Fruit fly (Drosophila melanogaster) whole organism: ENCODE data around the gene CG9300.

Experiments
- CG8478 ChIP-seq: fragments of >200 bp; optimal IDR thresholded peaks from 2 replicates; lab custom pipeline; 2018; ENCODE audit warnings: inconsistent platforms
- Dll ChIP-seq: fragments of >200 bp; optimal IDR thresholded peaks from 2 replicates; lab custom pipeline; 2017
- EcR ChIP-seq, 2 experiments: fragments of >200 bp; optimal IDR thresholded peaks; 2 replicates each; lab custom pipeline; 2017; ENCODE audit warnings: missing biosample characterization in 2 of 2, missing genetic modification characterization in 2 of 2, missing genetic modification reagents in 2 of 2
- pan ChIP-seq: fragments of >200 bp; optimal IDR thresholded peaks from 2 replicates; lab custom pipeline; 2017
- psq ChIP-seq: fragments of >200 bp; optimal IDR thresholded peaks from 2 replicates; lab custom pipeline; 2017
- usp ChIP-seq: fragments of >200 bp; optimal IDR thresholded peaks from 2 replicates; lab custom pipeline; 2017; ENCODE audit warnings: missing biosample characterization, missing genetic modification characterization, mixed read lengths

Gene CG9300

DNA sequence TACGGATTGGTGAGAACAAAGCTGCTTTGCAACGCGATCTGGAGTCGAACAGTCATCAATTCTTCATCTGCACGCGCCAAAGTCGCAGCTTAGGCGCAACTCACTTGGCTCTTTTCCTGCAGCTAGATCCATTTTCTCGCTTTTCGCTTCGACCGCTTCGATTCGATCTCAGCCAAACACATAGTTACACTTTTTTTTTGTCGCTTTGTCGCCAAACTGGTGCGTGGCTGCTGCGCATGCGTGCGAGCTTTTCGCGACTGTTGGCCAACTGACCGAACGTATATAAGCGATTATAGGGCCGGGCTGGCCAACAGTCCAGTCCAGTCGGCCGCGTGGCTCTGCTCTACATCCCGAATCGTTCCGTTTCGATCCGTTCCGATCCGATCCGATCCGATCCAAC lies 19.8 kb upstream of the CG9300 start, which contains the start of gene Cpr76Bd:
TSS of gene Cpr76Bd (plus strand) at position 301 of the 400 bp plus-strand sequence.
- TF ChIP-seq CG8478 (no peak), psq (lab: Kevin White, UChicago) (no peak), EcR (GFP tag; optimal IDR thresholded peaks at IDR 0.05; lab: Kevin White, UChicago) (no peak), pan (lab: Kevin White, UChicago) (no peak), Dll (lab: Kevin White, UChicago) (no peak), usp (no peak)

DNA sequence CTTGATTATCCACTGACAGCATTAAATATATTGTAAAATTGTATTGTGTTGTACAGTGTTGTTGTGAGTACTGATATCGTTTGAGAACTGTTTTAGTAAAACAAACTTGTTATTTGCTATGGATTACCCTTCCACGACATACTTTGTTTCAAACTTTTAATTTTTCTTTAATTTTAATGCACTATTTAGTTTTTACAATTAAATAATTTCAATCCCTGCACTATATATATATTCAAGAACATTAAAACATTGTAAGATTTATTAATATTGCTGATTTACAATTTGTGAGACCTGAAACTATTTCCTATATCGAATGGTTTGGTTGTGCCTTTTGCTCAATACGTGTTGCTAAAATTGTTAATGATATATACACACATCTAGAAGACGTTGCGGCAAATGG lies 8.1 kb upstream of the CG9300 start, which contains the start of the genes CG46434 and Dred:
TSS of gene CG46434 (minus strand) at position 101 of the 400 bp plus-strand sequence.
TSS of gene Dred (minus strand) at position 101 of the 400 bp plus-strand sequence.
- TF ChIP-seq EcR (GFP tag; optimal IDR thresholded peaks at IDR 0.05; lab: Kevin White, UChicago) (no peak), psq (lab: Kevin White, UChicago) (no peak), CG8478 (no peak), Dll (lab: Kevin White, UChicago) (no peak), usp (no peak), pan (lab: Kevin White, UChicago) (no peak)

DNA sequence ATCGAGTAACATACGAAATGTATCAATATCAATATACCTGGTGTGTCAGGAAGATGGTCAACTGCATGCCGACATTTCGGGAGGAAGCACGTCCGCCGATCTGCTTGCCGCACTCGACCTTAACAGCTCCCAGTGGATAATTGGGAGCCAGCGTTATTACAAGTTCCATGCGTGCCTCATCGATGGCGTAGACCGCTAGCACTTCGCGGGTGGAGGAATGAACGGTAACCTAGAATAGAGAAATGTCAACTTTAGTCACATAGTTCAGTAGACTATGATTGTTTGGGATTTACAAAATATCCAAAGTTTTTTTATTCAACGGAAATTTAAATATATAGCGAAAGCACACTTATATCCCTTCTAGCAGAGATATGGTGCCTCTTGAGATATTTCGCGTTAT lies 7.4 kb upstream of the CG9300 start, which contains the start of the genes CG46435 and Rcd7:
TSS of gene CG46435 (plus strand) at position 301 of the 400 bp plus-strand sequence.
TSS of gene Rcd7 (plus strand) at position 301 of the 400 bp plus-strand sequence.
- TF ChIP-seq EcR (GFP tag; optimal IDR thresholded peaks at IDR 0.05; lab: Kevin White, UChicago) (no peak), CG8478 (no peak), usp (no peak), psq (lab: Kevin White, UChicago) (no peak), pan (lab: Kevin White, UChicago) (no peak), Dll (lab: Kevin White, UChicago) (no peak)

DNA sequence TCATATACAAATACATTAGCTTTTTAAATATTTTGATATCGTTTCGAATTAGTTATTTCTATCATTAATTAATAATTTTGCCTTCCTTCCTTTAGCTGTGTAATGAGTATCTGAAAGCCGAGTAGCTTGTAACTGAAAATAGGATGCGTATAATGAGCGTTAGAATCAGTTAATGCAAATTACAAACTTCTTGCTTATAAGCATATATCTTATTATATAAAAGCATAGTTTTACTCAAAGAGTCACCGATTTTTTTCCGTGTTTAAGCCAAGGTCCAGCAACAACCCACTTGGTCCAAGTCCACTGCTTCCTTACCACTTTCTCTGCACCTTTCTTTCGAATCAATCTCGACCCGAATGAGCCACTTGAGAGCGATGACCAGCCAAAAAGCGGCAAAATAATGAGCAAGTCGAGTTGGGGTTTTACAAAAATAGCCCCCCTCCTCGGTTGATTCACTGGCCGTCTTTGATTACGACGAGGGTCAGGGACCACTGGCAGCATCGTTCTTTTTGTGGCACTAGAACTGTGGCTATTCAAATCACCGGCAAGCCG lies 3.8 kb downstream of the CG9300 start:
- no peak for TF ChIP-seq psq (lab: Kevin White, UChicago)
- peak; percentile 16 to 50 for TF ChIP-seq EcR (GFP tag; optimal IDR thresholded peaks at IDR 0.05; lab: Kevin White, UChicago)

DNA sequence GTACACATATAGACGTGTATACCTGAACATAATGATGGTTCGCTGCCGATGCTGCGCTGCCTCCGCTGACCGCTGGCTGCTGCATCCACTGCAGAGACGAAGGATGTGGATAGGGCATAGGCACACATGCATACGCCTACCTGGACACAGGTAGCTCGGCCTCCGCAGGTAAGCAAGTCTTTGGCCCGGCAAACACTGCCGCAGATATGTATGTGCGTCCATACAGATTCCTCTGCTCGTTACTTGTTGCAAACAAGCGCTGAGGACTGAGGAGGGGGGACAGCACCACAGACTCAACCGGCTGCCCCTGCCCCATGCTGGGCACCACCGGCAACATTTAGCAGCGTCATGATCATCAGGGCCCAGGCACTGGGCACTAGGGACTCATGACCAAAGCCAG lies 4.5 kb downstream of the CG9300 start:
- TF ChIP-seq Dll (lab: Kevin White, UChicago), result peak; percentile 45
- no peak for TF ChIP-seq EcR (GFP tag; optimal IDR thresholded peaks at IDR 0.05; lab: Kevin White, UChicago)
- TF ChIP-seq pan (lab: Kevin White, UChicago), result no peak

DNA sequence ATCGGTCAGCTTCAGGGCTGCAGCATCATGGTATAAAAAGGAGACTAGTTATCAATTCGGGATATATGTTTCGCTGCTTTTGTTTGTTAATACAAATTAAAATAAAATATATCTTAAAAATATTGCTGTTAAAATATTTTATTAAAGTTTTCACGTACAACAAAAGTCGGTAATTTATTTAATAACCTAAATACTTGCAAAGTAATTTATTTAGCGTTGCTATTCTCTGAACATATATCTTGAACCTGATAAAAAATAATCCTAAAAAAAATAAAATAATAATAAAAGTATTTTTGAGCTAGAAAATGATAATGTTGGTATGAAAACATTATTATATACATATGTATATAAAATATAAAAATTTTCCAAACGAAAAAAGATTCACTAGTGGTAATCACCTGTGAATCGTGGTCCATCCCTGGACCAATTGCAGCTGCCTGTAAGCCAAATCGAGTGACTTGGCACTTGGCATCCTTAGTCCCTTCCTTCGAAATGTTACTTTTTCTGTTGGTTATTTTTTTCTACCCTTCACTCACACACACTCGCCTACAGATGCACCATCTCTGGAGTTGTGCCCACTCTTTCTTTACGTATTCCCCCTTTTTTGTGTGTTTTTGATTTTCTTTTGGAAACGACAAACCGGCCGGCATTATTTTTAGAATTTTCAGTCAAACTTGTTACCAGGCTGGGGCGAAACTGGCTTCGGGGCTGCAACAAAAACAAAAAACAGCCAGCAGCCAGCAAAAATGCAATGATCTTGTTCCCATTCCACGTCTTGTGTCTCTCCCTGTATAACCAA lies 5.2 kb downstream of the CG9300 start:
- TF ChIP-seq EcR (GFP tag; optimal IDR thresholded peaks at IDR 0.05; lab: Kevin White, UChicago) (peak in 1 of 2 experiments; percentile 8), psq (lab: Kevin White, UChicago) (no peak)

DNA sequence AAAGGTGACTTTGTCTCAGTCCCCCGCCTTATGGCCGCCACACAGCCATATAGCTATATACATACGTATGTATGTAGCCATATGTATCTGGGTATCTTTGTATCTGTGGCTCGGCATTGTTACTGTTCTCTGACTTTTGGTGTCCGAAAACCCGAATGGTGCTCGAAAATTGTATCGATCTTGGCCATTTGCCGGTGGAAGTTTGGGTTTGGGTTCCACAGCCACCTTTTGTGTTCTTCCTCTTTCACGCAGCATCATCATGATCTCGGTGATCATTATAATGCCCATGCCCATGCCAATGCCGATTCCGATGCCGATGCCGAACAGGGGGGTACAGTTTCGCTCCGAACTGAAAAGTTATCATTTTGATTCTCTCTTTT lies 5.8 kb downstream of the CG9300 start:
- TF ChIP-seq EcR (GFP tag; optimal IDR thresholded peaks at IDR 0.05; lab: Kevin White, UChicago), result no peak
- TF ChIP-seq usp, result no peak
- no peak for TF ChIP-seq pan (lab: Kevin White, UChicago)
- TF ChIP-seq CG8478, result no peak
- TF ChIP-seq Dll (lab: Kevin White, UChicago), result no peak
- TF ChIP-seq psq (lab: Kevin White, UChicago), result no peak

DNA sequence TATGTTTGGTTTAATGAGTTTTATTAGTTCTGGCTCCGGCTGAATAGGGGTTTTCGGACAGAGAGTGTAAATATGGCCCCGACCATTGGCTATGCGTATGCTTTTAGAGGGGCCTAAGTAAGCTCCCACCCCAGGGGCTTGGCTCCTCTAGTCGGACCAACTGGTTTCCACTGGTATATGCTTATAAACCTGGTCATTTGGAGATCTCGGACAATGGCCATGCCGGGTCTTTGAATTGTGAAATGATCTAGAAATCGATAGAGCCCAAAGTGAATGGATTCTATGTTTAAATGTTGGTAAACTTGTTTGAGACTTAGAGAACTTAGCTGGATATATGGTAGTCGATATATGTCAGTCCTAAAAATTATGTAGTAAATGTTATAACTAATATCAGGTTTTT lies 6.5 kb downstream of the CG9300 start:
- TF ChIP-seq psq (lab: Kevin White, UChicago), result no peak
- TF ChIP-seq Dll (lab: Kevin White, UChicago), result no peak
- no peak for TF ChIP-seq EcR (GFP tag; optimal IDR thresholded peaks at IDR 0.05; lab: Kevin White, UChicago)
- TF ChIP-seq usp, result no peak
- no peak for TF ChIP-seq pan (lab: Kevin White, UChicago)
- no peak for TF ChIP-seq CG8478

DNA sequence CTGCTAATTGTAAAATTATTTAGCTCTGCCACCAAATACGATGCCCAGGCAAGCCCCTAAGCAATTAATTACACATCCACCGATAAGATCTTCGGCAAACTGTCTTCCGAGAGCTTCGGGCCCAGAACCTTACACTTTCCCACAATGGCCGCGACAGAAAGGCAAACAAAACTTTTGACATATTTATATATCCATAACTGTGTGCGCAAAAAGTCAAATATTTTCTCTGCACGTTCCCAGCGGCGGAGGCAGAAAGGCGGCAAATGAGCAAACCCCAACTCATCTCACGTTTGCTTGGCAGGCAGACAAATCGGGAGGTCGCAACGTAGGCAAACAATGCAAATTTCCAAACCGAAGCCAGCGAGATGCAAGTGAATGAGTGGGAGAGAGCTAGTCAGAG lies 7.0 kb downstream of the CG9300 start:
- no peak for TF ChIP-seq psq (lab: Kevin White, UChicago)
- no peak for TF ChIP-seq EcR (GFP tag; optimal IDR thresholded peaks at IDR 0.05; lab: Kevin White, UChicago)
- TF ChIP-seq usp, result no peak
- no peak for TF ChIP-seq CG8478
- no peak for TF ChIP-seq Dll (lab: Kevin White, UChicago)
- no peak for TF ChIP-seq pan (lab: Kevin White, UChicago)

DNA sequence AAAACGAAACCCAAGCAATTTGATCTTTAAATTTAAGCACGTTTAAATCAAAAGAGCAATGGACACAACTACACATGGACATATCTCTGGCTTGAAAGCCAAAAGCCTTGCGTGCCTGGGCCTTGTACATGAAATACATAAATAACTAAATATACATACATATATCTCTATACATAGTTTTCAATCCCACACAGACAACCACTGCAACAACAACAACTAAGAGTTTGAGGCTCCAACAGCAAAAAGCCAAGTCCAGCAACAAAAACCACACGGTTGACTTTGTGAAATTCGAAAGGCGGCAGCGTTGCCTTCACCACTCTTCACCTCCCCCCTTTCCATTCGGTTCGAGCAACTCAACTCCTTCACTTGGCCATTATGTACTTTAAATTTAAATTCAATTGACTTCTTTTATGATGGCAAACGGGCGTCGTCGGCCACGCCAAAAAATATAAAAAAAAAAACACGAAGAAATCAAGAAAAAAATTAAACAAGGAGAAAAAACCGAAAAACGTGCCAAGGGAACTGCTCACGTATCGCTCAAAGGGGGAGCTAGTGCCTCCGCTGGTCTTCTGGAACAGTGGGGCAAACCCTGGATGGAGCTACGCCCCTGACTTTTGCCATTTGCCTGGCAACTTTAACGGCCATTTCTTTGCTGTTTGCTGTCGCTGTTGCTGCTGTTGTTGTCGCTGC lies 7.9 kb downstream of the CG9300 start:
- no peak for TF ChIP-seq psq (lab: Kevin White, UChicago)
- TF ChIP-seq EcR (GFP tag; optimal IDR thresholded peaks at IDR 0.05; lab: Kevin White, UChicago), result peak in 1 of 2 experiments; percentile 26
- no peak for TF ChIP-seq pan (lab: Kevin White, UChicago)

DNA sequence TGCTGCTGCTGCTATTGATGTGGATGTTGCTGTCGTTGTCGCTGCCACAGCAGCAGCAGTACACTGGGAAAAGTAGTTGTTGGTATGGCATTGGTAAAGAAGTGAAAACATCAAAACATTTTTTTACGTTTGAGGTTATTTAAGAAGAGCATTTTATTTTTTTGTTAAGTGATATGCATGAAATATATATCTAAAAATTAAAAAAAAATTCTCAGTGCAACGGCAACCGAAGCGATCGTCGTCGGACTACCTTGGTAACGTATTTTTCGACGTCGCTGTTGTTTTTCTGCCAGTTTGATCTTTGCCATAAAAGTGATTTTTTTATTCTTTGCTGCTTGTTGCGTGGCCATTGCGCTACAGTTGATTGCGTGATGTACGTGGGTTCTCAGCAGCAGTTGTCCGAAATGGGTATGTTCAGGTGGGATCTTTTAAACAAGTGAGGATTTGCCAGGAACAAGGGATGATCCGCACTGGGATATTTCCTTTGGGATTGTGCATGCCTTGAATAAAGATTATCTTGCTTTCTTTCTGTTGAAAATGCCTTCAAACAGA lies 8.6 kb downstream of the CG9300 start:
- TF ChIP-seq Dll (lab: Kevin White, UChicago) (no peak), usp (no peak), pan (lab: Kevin White, UChicago) (no peak), CG8478 (no peak), EcR (GFP tag; optimal IDR thresholded peaks at IDR 0.05; lab: Kevin White, UChicago) (no peak), psq (lab: Kevin White, UChicago) (no peak)

DNA sequence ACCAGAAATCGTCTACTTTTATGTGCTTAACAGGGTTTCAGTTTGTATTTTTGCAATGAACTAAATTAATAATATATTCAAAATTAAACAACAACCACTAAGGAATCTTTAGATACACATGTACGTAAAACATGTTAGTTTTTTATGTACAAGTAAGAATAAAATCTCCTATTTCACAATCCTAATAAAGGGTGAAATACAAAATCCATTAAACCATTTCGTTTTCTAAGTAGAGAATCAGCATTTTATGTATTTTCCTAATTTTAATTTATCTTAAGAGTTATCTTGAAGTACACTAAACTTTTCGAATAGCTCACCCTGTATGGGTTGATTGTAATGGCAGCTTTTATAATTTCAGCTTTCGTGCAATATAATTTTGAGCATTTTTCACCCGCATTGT lies 9.5 kb downstream of the CG9300 start:
- TF ChIP-seq CG8478 (no peak), usp (no peak), Dll (lab: Kevin White, UChicago) (no peak), EcR (GFP tag; optimal IDR thresholded peaks at IDR 0.05; lab: Kevin White, UChicago) (no peak), pan (lab: Kevin White, UChicago) (no peak), psq (lab: Kevin White, UChicago) (no peak)
